Worm (Caenorhabditis elegans) whole organism, young adult: ENCODE results near the gene K02E2.8.

Experiments used
- K12H6.12 ChIP-seq: fragments of 200-800 bp; sonication (Bioruptor generic); optimal IDR thresholded peaks from 2 replicates; lab custom pipeline; 2018; ENCODE audit warnings: mild to moderate bottlenecking, missing genetic modification characterization, missing compliant biosample characterization
- bed-2 ChIP-seq: fragments of 200-800 bp; sonication (Bioruptor generic); IDR thresholded peaks from 2 replicates; pipeline ENCODE4 v1.3.6; 2022; ENCODE audit warnings: missing genetic modification reagents, missing genetic modification characterization, missing compliant biosample characterization
- hlh-26 ChIP-seq: fragments of 200-800 bp; sonication (Bioruptor generic); conservative IDR thresholded peaks from 2 replicates; pipeline ENCODE4 v1.3.6; 2022; ENCODE audit warnings: missing genetic modification reagents, missing genetic modification characterization, missing compliant biosample characterization
- hsf-1 ChIP-seq: fragments of 200-800 bp; sonication (Bioruptor generic); IDR thresholded peaks from 2 replicates; pipeline ENCODE4 v1.3.6; 2022; ENCODE audit warnings: missing genetic modification reagents, missing genetic modification characterization, missing compliant biosample characterization
- mes-4 ChIP-seq: sonication (generic microtip); optimal IDR thresholded peaks from 2 replicates; lab custom pipeline; 2016; ENCODE audit warnings: missing genotype, missing genetic modification characterization, missing compliant biosample characterization
- nhr-90 ChIP-seq: sonication (generic microtip); optimal IDR thresholded peaks from 2 replicates; lab custom pipeline; 2016; ENCODE audit warnings: missing genotype, mild to moderate bottlenecking, missing genetic modification characterization, missing compliant biosample characterization
- pha-4 ChIP-seq: fragments of 150-350 bp; sonication (generic microtip); optimal IDR thresholded peaks from 2 replicates; lab custom pipeline; 2014; ENCODE audit warnings: missing biosample characterization, missing genetic modification reagents, missing genetic modification characterization
- unc-62 ChIP-seq: fragments of 150-350 bp; optimal IDR thresholded peaks from 2 replicates; lab custom pipeline; 2014; ENCODE audit warnings: missing biosample characterization, missing genetic modification reagents, missing genetic modification characterization
- zfh-2 ChIP-seq: fragments of 200-800 bp; sonication (Bioruptor generic); conservative IDR thresholded peaks from 2 replicates; pipeline ENCODE4 v1.3.6; 2022; ENCODE audit warnings: missing genetic modification reagents, missing genetic modification characterization, missing compliant biosample characterization

- TF ChIP-seq bed-2 (GFP tag; lab: Robert Waterston, UW) (no peak), zfh-2 (GFP tag; lab: Robert Waterston, UW) (peak; percentile 82), unc-62 (GFP tag; lab: Kevin White, UChicago) (no peak), hsf-1 (GFP tag; lab: Robert Waterston, UW) (no peak), pha-4 (no peak), K12H6.12 (tag; lab: Kevin White, UChicago) (no peak), nhr-90 (tag; lab: Kevin White, UChicago) (no peak), hlh-26 (GFP tag; lab: Robert Waterston, UW) (no peak), mes-4 (tag; lab: Kevin White, UChicago) (no peak)
Observed at ce11 chrV:20399532-20400068, 32.9 kb upstream of the K02E2.8 start.
